Worm (Caenorhabditis elegans) whole organism, L1 larva: ENCODE data around the gene rpl-23.

Experiments used
- C04F5.9 ChIP-seq: sonication (generic microtip); optimal IDR thresholded peaks from 2 replicates; lab custom pipeline; 2016; ENCODE audit warnings: missing genetic modification characterization, missing compliant biosample characterization
- aha-1 ChIP-seq: fragments of 150-350 bp; optimal IDR thresholded peaks from 2 replicates; lab custom pipeline; 2014; ENCODE audit warnings: missing biosample characterization, missing genetic modification characterization
- blmp-1 ChIP-seq: fragments of 150-350 bp; optimal IDR thresholded peaks from 2 replicates; lab custom pipeline; 2014; ENCODE audit warnings: missing biosample characterization, missing genetic modification characterization
- ceh-90 ChIP-seq: sonication (generic microtip); optimal IDR thresholded peaks from 2 replicates; lab custom pipeline; 2016; ENCODE audit warnings: missing genetic modification characterization, missing compliant biosample characterization
- efl-1 ChIP-seq, 4 experiments: fragments of 150-350 bp; optimal IDR thresholded peaks in 3 of 4; peaks in 1 of 4; 1 replicate in 1 of 4; 2 replicates in 3 of 4; lab custom pipeline; 2014; ENCODE audit warnings: missing biosample characterization in 2 of 4, missing genetic modification characterization in 2 of 4, missing genetic modification reagents in 2 of 4
- efl-3 ChIP-seq: fragments of 200-800 bp; sonication (Bioruptor generic); optimal IDR thresholded peaks from 2 replicates; lab custom pipeline; 2018; ENCODE audit warnings: mild to moderate bottlenecking, missing genetic modification characterization, missing compliant biosample characterization
- egl-13 ChIP-seq: sonication (generic microtip); optimal IDR thresholded peaks from 2 replicates; lab custom pipeline; 2016; ENCODE audit warnings: missing genotype, missing genetic modification reagents, missing genetic modification characterization, missing compliant biosample characterization
- elt-2 ChIP-seq: sonication (generic microtip); optimal IDR thresholded peaks from 2 replicates; lab custom pipeline; 2016; ENCODE audit warnings: missing genetic modification characterization, mild to moderate bottlenecking, inconsistent platforms, missing compliant biosample characterization, missing genetic modification reagents
- elt-3 ChIP-seq, 6 experiments: fragments of 150-350 bp in 1 of 6; sonication (generic microtip); optimal IDR thresholded peaks; 2 replicates each; lab custom pipeline; 2017 to 2018; ENCODE audit warnings: missing biosample characterization in 6 of 6, missing genetic modification characterization in 6 of 6, inconsistent platforms in 1 of 6
- ets-5 ChIP-seq: fragments of 200-800 bp; sonication (Bioruptor generic); IDR thresholded peaks from 2 replicates; pipeline ENCODE4 v1.3.6; 2022; ENCODE audit warnings: missing genetic modification characterization, missing compliant biosample characterization
- fkh-8 ChIP-seq: sonication (generic microtip); optimal IDR thresholded peaks from 2 replicates; lab custom pipeline; 2016; ENCODE audit warnings: mild to moderate bottlenecking, missing genetic modification characterization, missing compliant biosample characterization
- grh-1 ChIP-seq: fragments of 200-800 bp; sonication (Bioruptor generic); IDR thresholded peaks from 2 replicates; pipeline ENCODE4 v1.3.6; 2022; ENCODE audit warnings: missing genetic modification reagents, missing genetic modification characterization, missing compliant biosample characterization
- isw-1 ChIP-seq: fragments of 200-800 bp; sonication (Bioruptor generic); IDR thresholded peaks from 2 replicates; pipeline ENCODE4 v1.3.6; 2022; ENCODE audit warnings: missing genetic modification characterization, missing compliant biosample characterization
- jun-1 ChIP-seq: fragments of 150-350 bp; optimal IDR thresholded peaks from 2 replicates; lab custom pipeline; 2014; ENCODE audit warnings: missing biosample characterization, missing genetic modification reagents, missing genetic modification characterization
- lin-13 ChIP-seq: fragments of 150-350 bp; optimal IDR thresholded peaks from 2 replicates; lab custom pipeline; 2014; ENCODE audit warnings: missing biosample characterization, missing genetic modification reagents, missing genetic modification characterization
- lin-15B ChIP-seq: fragments of 150-350 bp; sonication (generic microtip); optimal IDR thresholded peaks from 3 replicates; lab custom pipeline; 2014; ENCODE audit warnings: missing biosample characterization, missing genetic modification characterization
- lin-35 ChIP-seq, 2 experiments: fragments of 150-350 bp; optimal IDR thresholded peaks; 2 replicates each; lab custom pipeline; 2014; ENCODE audit warnings: missing biosample characterization in 2 of 2, missing genetic modification characterization in 2 of 2, missing genetic modification reagents in 2 of 2
- lin-39 ChIP-seq: fragments of 150-350 bp; optimal IDR thresholded peaks from 2 replicates; lab custom pipeline; 2014; ENCODE audit warnings: missing biosample characterization, missing genetic modification reagents, missing genetic modification characterization
- mab-9 ChIP-seq: fragments of 200-800 bp; sonication (Bioruptor generic); IDR thresholded peaks from 2 replicates; pipeline ENCODE4 v1.3.6; 2022; ENCODE audit warnings: missing genetic modification reagents, missing genetic modification characterization, missing compliant biosample characterization
- mdl-1 ChIP-seq, 2 experiments: fragments of 150-350 bp; optimal IDR thresholded peaks; 2 replicates each; lab custom pipeline; 2014 to 2017; ENCODE audit warnings: missing biosample characterization in 2 of 2, missing genetic modification characterization in 2 of 2, inconsistent platforms in 1 of 2
- nhr-11 ChIP-seq: fragments of 150-350 bp; optimal IDR thresholded peaks from 2 replicates; lab custom pipeline; 2014; ENCODE audit warnings: missing biosample characterization, missing genetic modification characterization
- nhr-19 ChIP-seq: fragments of 200-800 bp; sonication (Bioruptor generic); conservative IDR thresholded peaks from 2 replicates; pipeline ENCODE4 v1.3.6; 2022; ENCODE audit warnings: missing genetic modification characterization, missing compliant biosample characterization
- nhr-20 ChIP-seq: sonication (generic microtip); optimal IDR thresholded peaks from 2 replicates; lab custom pipeline; 2016; ENCODE audit warnings: mild to moderate bottlenecking, missing genetic modification characterization, missing compliant biosample characterization
- nhr-28 ChIP-seq: fragments of 150-350 bp; optimal IDR thresholded peaks from 2 replicates; lab custom pipeline; 2014; ENCODE audit warnings: missing biosample characterization, missing genetic modification characterization
- nhr-47 ChIP-seq: sonication (generic microtip); optimal IDR thresholded peaks from 2 replicates; lab custom pipeline; 2016; ENCODE audit warnings: mild to moderate bottlenecking, missing genetic modification characterization, moderate library complexity, missing compliant biosample characterization
- nhr-77 ChIP-seq: fragments of 150-350 bp; optimal IDR thresholded peaks from 2 replicates; lab custom pipeline; 2014; ENCODE audit warnings: missing biosample characterization, missing genetic modification characterization
- nhr-84 ChIP-seq: sonication (generic microtip); optimal IDR thresholded peaks from 2 replicates; lab custom pipeline; 2017; ENCODE audit warnings: missing biosample characterization, missing genetic modification characterization
- pag-3 ChIP-seq: sonication (generic microtip); optimal IDR thresholded peaks from 2 replicates; lab custom pipeline; 2017; ENCODE audit warnings: missing genetic modification characterization, mild to moderate bottlenecking, missing compliant biosample characterization, antibody characterized with exemption, borderline replicate concordance; ENCODE audit not compliant: insufficient read depth
- pax-3 ChIP-seq: fragments of 200-800 bp; sonication (Bioruptor generic); optimal IDR thresholded peaks from 2 replicates; lab custom pipeline; 2018; ENCODE audit warnings: mild to moderate bottlenecking, missing genetic modification characterization, moderate library complexity, missing compliant biosample characterization
- pqm-1 ChIP-seq: sonication (generic microtip); optimal IDR thresholded peaks from 3 replicates; lab custom pipeline; 2017; ENCODE audit warnings: missing biosample characterization, missing genetic modification characterization
- snpc-4 ChIP-seq: fragments of 150-350 bp; optimal IDR thresholded peaks from 2 replicates; lab custom pipeline; 2014; ENCODE audit warnings: missing biosample characterization, missing genetic modification characterization
- snu-23 ChIP-seq: sonication (generic microtip); optimal IDR thresholded peaks from 2 replicates; lab custom pipeline; 2016; ENCODE audit warnings: missing genetic modification characterization, missing compliant biosample characterization
- sptf-1 ChIP-seq: fragments of 150-350 bp; optimal IDR thresholded peaks from 2 replicates; lab custom pipeline; 2014; ENCODE audit warnings: missing biosample characterization, missing genetic modification characterization
- tbx-2 ChIP-seq: sonication (generic microtip); optimal IDR thresholded peaks from 2 replicates; lab custom pipeline; 2016; ENCODE audit warnings: missing genetic modification characterization, missing compliant biosample characterization
- unc-130 ChIP-seq: fragments of 150-350 bp; optimal IDR thresholded peaks from 2 replicates; lab custom pipeline; 2017; ENCODE audit warnings: missing biosample characterization, missing genetic modification characterization, inconsistent platforms
- unc-86 ChIP-seq: sonication (generic microtip); optimal IDR thresholded peaks from 2 replicates; lab custom pipeline; 2016; ENCODE audit warnings: missing genetic modification characterization, missing compliant biosample characterization
- zag-1 ChIP-seq: fragments of 150-350 bp; optimal IDR thresholded peaks from 2 replicates; lab custom pipeline; 2014; ENCODE audit warnings: missing biosample characterization, missing genetic modification characterization
- ztf-4 ChIP-seq: fragments of 150-350 bp; optimal IDR thresholded peaks from 2 replicates; lab custom pipeline; 2014; ENCODE audit warnings: missing biosample characterization, missing genetic modification characterization

rpl-23 gene

DNA sequence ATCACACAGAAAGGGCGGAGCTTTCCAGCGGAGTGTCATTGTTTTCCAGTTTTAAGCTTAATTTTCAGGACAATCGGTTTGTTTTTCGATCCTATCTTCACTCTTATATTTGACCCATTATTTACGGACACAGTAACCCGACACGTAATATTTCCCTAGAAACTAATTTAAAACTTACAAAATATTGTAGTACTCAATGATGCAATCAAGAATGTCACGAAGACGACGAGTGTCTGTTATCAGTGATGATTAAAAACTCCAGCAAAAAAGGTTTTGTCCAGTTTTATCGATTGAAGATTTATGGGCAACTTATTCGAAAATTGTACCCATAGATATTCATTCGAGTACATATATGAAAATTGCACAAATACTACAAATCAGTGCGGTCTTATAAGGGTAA is 27.0 kb upstream of the rpl-23 start, which contains the start of gene B0244.17:
B0244.17 (plus strand) TSS at position 301 of the 400 bp plus-strand sequence.
- no peak for TF ChIP-seq nhr-47 (tag; lab: Kevin White, UChicago)
- TF ChIP-seq fkh-8: no peak
- TF ChIP-seq pag-3 (tag; lab: Kevin White, UChicago): no peak
- no peak for TF ChIP-seq sptf-1 (tag; lab: Kevin White, UChicago)
- TF ChIP-seq zag-1 (tag; lab: Kevin White, UChicago): no peak
- TF ChIP-seq jun-1 (tag; lab: Kevin White, UChicago): no peak
- TF ChIP-seq grh-1 (GFP tag; lab: Robert Waterston, UW): no peak
- no peak for TF ChIP-seq nhr-19 (GFP tag; lab: Robert Waterston, UW)
- TF ChIP-seq snu-23: no peak
- no peak for TF ChIP-seq efl-3
- no peak for TF ChIP-seq pqm-1 (tag; lab: Kevin White, UChicago)
- no peak for TF ChIP-seq aha-1 (tag; lab: Kevin White, UChicago)
- TF ChIP-seq, all 84 proteins: peak for 0

DNA sequence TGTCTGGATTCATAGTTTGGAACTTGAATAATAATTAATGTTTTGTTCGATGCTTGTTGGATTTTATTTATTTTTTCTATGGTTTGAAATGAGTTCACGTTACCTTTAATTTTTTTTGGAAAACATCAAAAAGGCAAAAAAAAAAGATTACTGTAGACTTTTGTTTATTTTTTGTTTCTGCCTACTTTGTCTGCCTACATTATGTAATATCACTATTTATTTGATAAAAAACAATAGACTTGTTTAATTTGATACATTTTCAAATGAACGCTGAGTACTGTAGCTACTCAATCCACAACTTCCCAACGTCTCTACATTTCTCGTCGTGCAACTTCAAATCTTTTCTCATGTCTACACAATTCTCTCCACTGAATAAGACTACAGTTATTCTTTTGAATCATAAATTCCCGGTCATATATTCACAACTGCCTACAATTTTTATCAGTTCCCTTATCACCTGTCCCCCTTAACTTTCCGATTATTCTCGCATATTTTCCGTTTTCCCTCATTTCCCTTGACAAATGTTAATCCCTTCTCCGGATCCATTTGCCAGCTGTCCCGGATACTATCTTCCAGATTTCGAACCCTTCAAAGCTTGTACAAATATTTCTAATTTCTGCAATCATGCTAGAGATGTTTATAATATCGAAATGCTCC is 25.2 kb upstream of the rpl-23 start, which contains the start of the genes B0244.9 and B0244.7:
B0244.9 (minus strand) TSS at position 51 of the 657 bp plus-strand sequence.
B0244.7 (plus strand) TSS at position 522 of the 657 bp plus-strand sequence.
- TF ChIP-seq efl-1 (optimal IDR thresholded peaks at IDR 0.05; lab: Kevin White, UChicago): no peak
- peak in 1 of 2 experiments; percentile 20 for TF ChIP-seq efl-1 (GFP tag; optimal IDR thresholded peaks at IDR 0.05 in 1 of 2; lab: Kevin White, UChicago)
- TF ChIP-seq elt-2 (tag; lab: Kevin White, UChicago): peak; percentile 43
- TF ChIP-seq nhr-47 (tag; lab: Kevin White, UChicago): no peak
- TF ChIP-seq, all 84 proteins: peak for 2

DNA sequence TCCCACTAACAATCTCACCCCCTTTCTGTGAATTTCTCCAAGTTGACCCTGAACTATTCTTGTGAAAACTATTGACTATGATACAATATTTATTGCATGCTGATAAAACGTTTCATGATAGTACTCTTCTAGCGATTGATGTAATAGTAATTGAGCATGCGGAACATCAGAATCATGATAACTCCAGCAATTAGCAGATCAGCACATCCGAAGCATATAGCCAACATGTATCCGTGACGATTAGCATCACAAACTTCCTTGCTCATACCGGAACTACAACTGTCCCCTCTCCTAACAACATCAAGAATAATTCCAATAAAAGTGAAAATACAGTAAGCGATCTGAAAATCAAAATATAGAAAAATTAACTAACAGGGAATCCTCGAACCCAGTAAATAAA is 24.1 kb upstream of the rpl-23 start:
- TF ChIP-seq mdl-1 (tag; optimal IDR thresholded peaks at IDR 0.05; lab: Kevin White, UChicago): no peak
- no peak for TF ChIP-seq ets-5 (GFP tag; lab: Robert Waterston, UW)
- no peak for TF ChIP-seq unc-86
- no peak for TF ChIP-seq isw-1 (GFP tag; lab: Robert Waterston, UW)
- TF ChIP-seq nhr-28 (tag; lab: Kevin White, UChicago): no peak

DNA sequence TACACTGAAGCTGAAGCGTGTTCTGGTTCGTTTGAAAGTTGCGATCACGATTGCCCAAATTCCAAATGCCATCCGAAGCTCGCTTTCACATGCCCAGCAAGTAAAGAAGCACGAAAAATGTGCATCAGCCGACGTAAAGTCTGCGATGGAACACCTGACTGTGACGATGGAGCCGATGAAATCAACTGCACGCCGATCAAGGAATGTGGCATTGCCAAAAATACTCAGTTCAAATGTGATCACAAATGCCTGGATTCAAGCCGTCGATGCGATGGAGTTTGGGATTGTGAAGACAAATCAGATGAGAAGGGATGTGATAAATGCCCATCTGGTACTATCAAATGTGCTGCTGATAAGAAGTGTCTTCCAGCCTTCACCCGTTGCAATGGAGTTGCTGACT is 23.4 kb upstream of the rpl-23 start:
- TF ChIP-seq nhr-47 (tag; lab: Kevin White, UChicago) (no peak), egl-13 (tag; lab: Kevin White, UChicago) (no peak), isw-1 (GFP tag; lab: Robert Waterston, UW) (no peak), nhr-20 (tag; lab: Kevin White, UChicago) (no peak), lin-35 (GFP tag; optimal IDR thresholded peaks at IDR 0.05; lab: Kevin White, UChicago) (no peak), pax-3 (no peak), zag-1 (tag; lab: Kevin White, UChicago) (no peak), nhr-11 (no peak), aha-1 (tag; lab: Kevin White, UChicago) (no peak), lin-15B (tag; lab: Kevin White, UChicago) (no peak), elt-3 (tag; optimal IDR thresholded peaks at IDR 0.05; lab: Kevin White, UChicago) (no peak)
- TF ChIP-seq, all 84 proteins: peak for 0

DNA sequence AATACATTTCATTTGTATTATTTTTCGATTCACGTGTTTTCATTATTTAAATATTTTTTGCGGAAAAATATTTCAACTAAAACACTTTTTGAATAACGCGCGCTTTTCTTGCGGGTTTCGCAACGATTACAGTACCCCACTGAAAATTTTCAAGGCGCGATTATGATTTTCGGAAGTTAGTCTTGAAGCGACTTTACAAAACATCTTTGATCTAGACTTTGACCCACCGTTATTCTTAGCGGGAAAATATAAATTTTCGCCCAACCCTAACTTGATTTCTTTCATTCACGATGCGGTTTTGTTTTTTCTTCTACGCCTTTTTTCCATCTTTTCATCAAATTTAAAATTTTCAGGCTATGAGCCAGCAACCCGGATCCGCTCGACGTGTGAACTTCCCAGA is 21.9 kb upstream of the rpl-23 start, which contains the start of gene egg-1:
egg-1 (plus strand) TSS at position 354 of the 400 bp plus-strand sequence.
- no peak for TF ChIP-seq lin-13
- no peak for TF ChIP-seq snpc-4 (tag; lab: Kevin White, UChicago)
- no peak for TF ChIP-seq ceh-90 (tag; lab: Kevin White, UChicago)
- no peak for TF ChIP-seq elt-3 (tag; optimal IDR thresholded peaks at IDR 0.05; lab: Kevin White, UChicago)
- no peak for TF ChIP-seq pqm-1 (tag; lab: Kevin White, UChicago)
- TF ChIP-seq, all 84 proteins: peak for 0

DNA sequence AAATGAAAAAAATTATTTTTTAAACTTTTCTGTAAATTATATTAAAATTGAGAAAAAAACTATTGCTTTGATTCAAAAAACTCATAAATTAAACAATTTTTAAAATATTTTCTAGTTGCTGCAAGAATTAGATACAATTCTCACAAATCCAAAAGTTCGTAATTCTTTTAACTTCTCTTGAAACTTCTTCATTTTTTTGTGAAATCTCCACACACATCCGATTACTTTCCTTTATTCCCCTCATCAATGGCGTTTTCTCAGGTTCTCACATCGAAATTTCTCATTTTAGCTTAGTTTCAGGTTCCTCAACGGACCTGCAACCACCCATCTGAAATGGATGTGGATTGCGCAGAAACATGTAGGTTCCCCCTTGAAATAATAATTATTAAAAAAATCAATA is 16.6 kb upstream of the rpl-23 start, which contains the start of gene wrm-1:
wrm-1 (plus strand) TSS at position 301 of the 400 bp plus-strand sequence.
- TF ChIP-seq efl-1 (optimal IDR thresholded peaks at IDR 0.05; lab: Kevin White, UChicago): no peak
- no peak for TF ChIP-seq efl-1 (GFP tag; optimal IDR thresholded peaks at IDR 0.05 in 1 of 2; lab: Kevin White, UChicago)
- TF ChIP-seq unc-130 (tag; lab: Kevin White, UChicago): no peak
- TF ChIP-seq nhr-77: no peak
- no peak for TF ChIP-seq aha-1 (tag; lab: Kevin White, UChicago)
- no peak for TF ChIP-seq blmp-1 (tag; lab: Kevin White, UChicago)
- no peak for TF ChIP-seq lin-39
- no peak for TF ChIP-seq mab-9 (GFP tag; lab: Robert Waterston, UW)
- no peak for TF ChIP-seq egl-13 (tag; lab: Kevin White, UChicago)
- no peak for TF ChIP-seq elt-3 (tag; optimal IDR thresholded peaks at IDR 0.05; lab: Kevin White, UChicago)
- TF ChIP-seq jun-1 (tag; lab: Kevin White, UChicago): no peak
- no peak for TF ChIP-seq ztf-4 (tag; lab: Kevin White, UChicago)
- TF ChIP-seq tbx-2 (tag; lab: Kevin White, UChicago): no peak
- TF ChIP-seq nhr-84: no peak
- TF ChIP-seq C04F5.9 (tag; lab: Kevin White, UChicago): no peak
- no peak for TF ChIP-seq zag-1 (tag; lab: Kevin White, UChicago)
- TF ChIP-seq, all 84 proteins: peak for 0
